Worm (Caenorhabditis elegans): ENCODE results near the gene F18A12.2.
A peak's percentile ranks its signal among the peaks of the same experiment; 100 is the strongest.

Gene F18A12.2

ce11 chrII:3414383-3414910 lies at the start of gene F18A12.2, which contains the start of gene F18A12.7:
Gene F18A12.2 (plus strand): TSS chrII:3414860.
Gene F18A12.7 (minus strand): TSS chrII:3414483.
- TF ChIP-seq tbx-8 (GFP tag; optimal IDR thresholded peaks at IDR 0.05) (no peak), unc-62 (GFP tag; optimal IDR thresholded peaks at IDR 0.05) (no peak), M03D4.4 (tag; optimal IDR thresholded peaks at IDR 0.05) (no peak), lsy-2 (tag; optimal IDR thresholded peaks at IDR 0.05) (no peak), mab-5 (tag; optimal IDR thresholded peaks at IDR 0.05) (no peak), nhr-237 (tag; optimal IDR thresholded peaks at IDR 0.05) (no peak), cnd-1 (tag; optimal IDR thresholded peaks at IDR 0.05) (no peak), ham-2 (GFP tag; optimal IDR thresholded peaks at IDR 0.05) (no peak), flh-1 (GFP tag; optimal IDR thresholded peaks at IDR 0.05) (no peak), bed-3 (GFP tag; optimal IDR thresholded peaks at IDR 0.05) (no peak), hlh-1 (tag; optimal IDR thresholded peaks at IDR 0.05) (no peak), unc-39 (tag; optimal IDR thresholded peaks at IDR 0.05) (no peak)

ce11 chrII:3367100-3367499 lies 47.6 kb upstream of the F18A12.2 start, which contains the start of gene Y49F6C.6:
Gene Y49F6C.6 (minus strand): TSS chrII:3367200.
- no peak for TF ChIP-seq lin-32 (GFP tag; optimal IDR thresholded peaks at IDR 0.05)
- no peak for TF ChIP-seq cnd-1 (tag; optimal IDR thresholded peaks at IDR 0.05)
- TF ChIP-seq ceh-83 (GFP tag; optimal IDR thresholded peaks at IDR 0.05) = no peak
- no peak for TF ChIP-seq unc-62 (GFP tag; optimal IDR thresholded peaks at IDR 0.05)
- TF ChIP-seq ham-2 (GFP tag; optimal IDR thresholded peaks at IDR 0.05) = no peak
- no peak for TF ChIP-seq ceh-43 (GFP tag; optimal IDR thresholded peaks at IDR 0.05)
- no peak for TF ChIP-seq blmp-1 (tag; optimal IDR thresholded peaks at IDR 0.05)
- TF ChIP-seq zip-8 (tag; optimal IDR thresholded peaks at IDR 0.05) = no peak

- TF ChIP-seq lin-32 (GFP tag; optimal IDR thresholded peaks at IDR 0.05) (no peak), ceh-83 (GFP tag; optimal IDR thresholded peaks at IDR 0.05) (no peak), flh-1 (GFP tag; optimal IDR thresholded peaks at IDR 0.05) (no peak), elt-3 (tag; optimal IDR thresholded peaks at IDR 0.05) (no peak), zip-8 (tag; optimal IDR thresholded peaks at IDR 0.05) (no peak), drap-1 (GFP tag; optimal IDR thresholded peaks at IDR 0.05) (no peak), nhr-237 (tag; optimal IDR thresholded peaks at IDR 0.05) (no peak), blmp-1 (tag; optimal IDR thresholded peaks at IDR 0.05) (no peak), cnd-1 (tag; optimal IDR thresholded peaks at IDR 0.05) (no peak), nhr-12 (tag; optimal IDR thresholded peaks at IDR 0.05) (no peak), ceh-43 (GFP tag; optimal IDR thresholded peaks at IDR 0.05) (no peak), tbx-8 (GFP tag; optimal IDR thresholded peaks at IDR 0.05) (no peak), unc-120 (tag; optimal IDR thresholded peaks at IDR 0.05; ENCODE audit: poor library complexity, severe bottlenecking) (no peak), bed-3 (GFP tag; optimal IDR thresholded peaks at IDR 0.05) (no peak), unc-39 (tag; optimal IDR thresholded peaks at IDR 0.05) (no peak), ceh-39 (tag; optimal IDR thresholded peaks at IDR 0.05) (no peak), hlh-1 (tag; optimal IDR thresholded peaks at IDR 0.05) (no peak), lin-13 (tag; optimal IDR thresholded peaks at IDR 0.05) (no peak)
Measured at ce11 chrII:3368097-3368496, 46.6 kb upstream of the F18A12.2 start, which contains the start of gene Y49F6C.7. Gene Y49F6C.7 (minus strand): TSS chrII:3368197.

- TF ChIP-seq nhr-76 (tag; optimal IDR thresholded peaks at IDR 0.05) = no peak
- peak; percentile 87 for TF ChIP-seq lsy-2 (tag; optimal IDR thresholded peaks at IDR 0.05)
Measured at ce11 chrII:3370061-3370460, 44.6 kb upstream of the F18A12.2 start, which contains the start of gene Y49F6C.8. Gene Y49F6C.8 (minus strand): TSS chrII:3370111.

- TF ChIP-seq elt-3 (tag; optimal IDR thresholded peaks at IDR 0.05) (no peak), lin-13 (tag; optimal IDR thresholded peaks at IDR 0.05) (no peak)
Measured at ce11 chrII:3371010-3371409, 43.6 kb upstream of the F18A12.2 start, which contains the start of gene bath-23. Gene bath-23 (plus strand): TSS chrII:3371310.

ce11 chrII:3373875-3374274 lies 40.8 kb upstream of the F18A12.2 start:
- TF ChIP-seq sptf-1 (tag; optimal IDR thresholded peaks at IDR 0.05) = no peak
- TF ChIP-seq ces-1 (GFP tag; optimal IDR thresholded peaks at IDR 0.05) = peak; percentile 77

ce11 chrII:3374779-3375178 lies 39.9 kb upstream of the F18A12.2 start, which contains the start of gene bath-10:
Gene bath-10 (plus strand): TSS chrII:3375079.
- TF ChIP-seq bed-3 (GFP tag; optimal IDR thresholded peaks at IDR 0.05) = no peak
- peak; percentile 22 for TF ChIP-seq nhr-2 (tag; optimal IDR thresholded peaks at IDR 0.05)

Measured in whole organism, mixed stage, embryonic.